Worm (Caenorhabditis elegans) whole organism, late embryonic: ENCODE measurements around the gene C05E11.3.

Experiments used
- C38D4.7 ChIP-seq: fragments of 200-800 bp; sonication (Bioruptor generic); optimal IDR thresholded peaks from 2 replicates; lab custom pipeline; 2018; ENCODE audit warnings: mild to moderate bottlenecking, missing genetic modification characterization, moderate library complexity, missing compliant biosample characterization
- K02D7.2 ChIP-seq: sonication (generic microtip); optimal IDR thresholded peaks from 2 replicates; lab custom pipeline; 2017; ENCODE audit warnings: mild to moderate bottlenecking, missing genetic modification characterization, missing compliant biosample characterization
- T23F11.4 ChIP-seq: fragments of 200-800 bp; sonication (Bioruptor generic); optimal IDR thresholded peaks from 2 replicates; lab custom pipeline; 2018; ENCODE audit warnings: mild to moderate bottlenecking, missing genetic modification characterization, missing compliant biosample characterization
- ahr-1 ChIP-seq: sonication (generic microtip); optimal IDR thresholded peaks from 2 replicates; lab custom pipeline; 2016; ENCODE audit warnings: missing genetic modification characterization, missing compliant biosample characterization
- ceh-14 ChIP-seq: sonication (generic microtip); optimal IDR thresholded peaks from 2 replicates; lab custom pipeline; 2016; ENCODE audit warnings: missing genotype, missing genetic modification characterization, missing compliant biosample characterization
- ceh-2 ChIP-seq: sonication (generic microtip); optimal IDR thresholded peaks from 2 replicates; lab custom pipeline; 2016; ENCODE audit warnings: missing genotype, missing genetic modification characterization, missing compliant biosample characterization
- ceh-22 ChIP-seq: sonication (generic microtip); optimal IDR thresholded peaks from 2 replicates; lab custom pipeline; 2017; ENCODE audit warnings: missing biosample characterization, missing genetic modification characterization
- ceh-24 ChIP-seq: sonication (generic microtip); optimal IDR thresholded peaks from 2 replicates; lab custom pipeline; 2016; ENCODE audit warnings: mild to moderate bottlenecking, missing genetic modification characterization, missing compliant biosample characterization
- ceh-30 ChIP-seq: fragments of 150-350 bp; optimal IDR thresholded peaks from 2 replicates; lab custom pipeline; 2014; ENCODE audit warnings: missing biosample characterization, missing genetic modification characterization
- ceh-31 ChIP-seq: sonication (generic microtip); optimal IDR thresholded peaks from 2 replicates; lab custom pipeline; 2016; ENCODE audit warnings: missing genetic modification characterization, missing compliant biosample characterization
- ceh-34 ChIP-seq: sonication (generic microtip); optimal IDR thresholded peaks from 2 replicates; lab custom pipeline; 2016; ENCODE audit warnings: mild to moderate bottlenecking, missing genetic modification characterization, missing compliant biosample characterization
- ceh-48 ChIP-seq: sonication (generic microtip); optimal IDR thresholded peaks from 2 replicates; lab custom pipeline; 2016; ENCODE audit warnings: missing genetic modification characterization, inconsistent platforms, missing compliant biosample characterization
- ceh-6 ChIP-seq: fragments of 200-800 bp; sonication (Bioruptor generic); optimal IDR thresholded peaks from 2 replicates; lab custom pipeline; 2018; ENCODE audit warnings: mild to moderate bottlenecking, missing genetic modification characterization, missing compliant biosample characterization
- ceh-9 ChIP-seq: sonication (generic microtip); optimal IDR thresholded peaks from 2 replicates; lab custom pipeline; 2016; ENCODE audit warnings: mild to moderate bottlenecking, missing genetic modification characterization, inconsistent platforms, missing compliant biosample characterization
- dve-1 ChIP-seq: sonication (generic microtip); optimal IDR thresholded peaks from 2 replicates; lab custom pipeline; 2017; ENCODE audit warnings: antibody characterized with exemption, mild to moderate bottlenecking, missing genetic modification characterization, missing compliant biosample characterization
- elt-4 ChIP-seq: sonication (generic microtip); optimal IDR thresholded peaks from 2 replicates; lab custom pipeline; 2016; ENCODE audit warnings: missing genetic modification characterization, missing compliant biosample characterization
- ets-4 ChIP-seq: sonication (generic microtip); optimal IDR thresholded peaks from 2 replicates; lab custom pipeline; 2016; ENCODE audit warnings: missing genetic modification characterization, missing compliant biosample characterization
- gmeb-2 ChIP-seq: sonication (generic microtip); optimal IDR thresholded peaks from 2 replicates; lab custom pipeline; 2016; ENCODE audit warnings: missing genetic modification characterization, inconsistent platforms, missing compliant biosample characterization
- hlh-15 ChIP-seq: sonication (generic microtip); optimal IDR thresholded peaks from 2 replicates; lab custom pipeline; 2016; ENCODE audit warnings: missing genetic modification characterization, missing compliant biosample characterization
- hlh-30 ChIP-seq: sonication (generic microtip); optimal IDR thresholded peaks from 2 replicates; lab custom pipeline; 2017; ENCODE audit warnings: antibody characterized with exemption, missing genetic modification characterization, missing compliant biosample characterization; ENCODE audit not compliant: insufficient read depth
- lim-6 ChIP-seq: sonication (generic microtip); optimal IDR thresholded peaks from 2 replicates; lab custom pipeline; 2016; ENCODE audit warnings: missing genetic modification characterization, missing compliant biosample characterization
- nhr-11 ChIP-seq: fragments of 150-350 bp; optimal IDR thresholded peaks from 2 replicates; lab custom pipeline; 2014; ENCODE audit warnings: missing biosample characterization, missing genetic modification characterization
- npax-4 ChIP-seq: sonication (generic microtip); optimal IDR thresholded peaks from 2 replicates; lab custom pipeline; 2016; ENCODE audit warnings: missing genetic modification characterization, missing compliant biosample characterization
- pha-2 ChIP-seq: sonication (generic microtip); optimal IDR thresholded peaks from 2 replicates; lab custom pipeline; 2017; ENCODE audit warnings: mild to moderate bottlenecking, missing genetic modification characterization, missing compliant biosample characterization
- pqm-1 ChIP-seq: sonication (generic microtip); optimal IDR thresholded peaks from 2 replicates; lab custom pipeline; 2016; ENCODE audit warnings: missing genetic modification characterization, missing compliant biosample characterization
- ref-2 ChIP-seq: sonication (generic microtip); optimal IDR thresholded peaks from 2 replicates; lab custom pipeline; 2016; ENCODE audit warnings: missing genetic modification characterization, missing compliant biosample characterization
- rnt-1 ChIP-seq: sonication (generic microtip); optimal IDR thresholded peaks from 2 replicates; lab custom pipeline; 2016; ENCODE audit warnings: missing genetic modification characterization, missing compliant biosample characterization
- sdc-2 ChIP-seq: sonication (generic microtip); optimal IDR thresholded peaks from 2 replicates; lab custom pipeline; 2016; ENCODE audit warnings: missing genotype, missing genetic modification characterization, missing compliant biosample characterization
- sox-2 ChIP-seq: fragments of 200-800 bp; sonication (Bioruptor generic); IDR thresholded peaks from 2 replicates; pipeline ENCODE4 v1.3.6; 2022; ENCODE audit warnings: missing genetic modification reagents, missing genetic modification characterization, missing compliant biosample characterization
- tbx-7 ChIP-seq: sonication (generic microtip); optimal IDR thresholded peaks from 2 replicates; lab custom pipeline; 2016; ENCODE audit warnings: missing genotype, missing genetic modification characterization, missing compliant biosample characterization
- unc-42 ChIP-seq: sonication (generic microtip); optimal IDR thresholded peaks from 2 replicates; lab custom pipeline; 2016; ENCODE audit warnings: missing genotype, missing genetic modification characterization, missing compliant biosample characterization
- zip-5 ChIP-seq: sonication (generic microtip); optimal IDR thresholded peaks from 2 replicates; lab custom pipeline; 2016; ENCODE audit warnings: missing genetic modification characterization, missing compliant biosample characterization

Gene C05E11.3

ce11 chrX:4550987-4551386, 27.1 kb upstream of the C05E11.3 start:
- no peak for TF ChIP-seq sdc-2 (tag; lab: Kevin White, UChicago)
- peak; percentile 60 for TF ChIP-seq ref-2 (tag; lab: Kevin White, UChicago)

- TF ChIP-seq ceh-30 (tag; lab: Kevin White, UChicago) (no peak), lim-6 (tag; lab: Kevin White, UChicago) (no peak)
Observed at ce11 chrX:4553033-4553432, 25.0 kb upstream of the C05E11.3 start.

ce11 chrX:4553491-4553890, 24.6 kb upstream of the C05E11.3 start:
- TF ChIP-seq rnt-1 (tag; lab: Kevin White, UChicago) (no peak), ceh-48 (tag; lab: Kevin White, UChicago) (no peak), nhr-11 (tag; lab: Kevin White, UChicago) (no peak), pha-2 (tag; lab: Kevin White, UChicago) (no peak), ceh-6 (GFP tag; lab: Kevin White, UChicago) (no peak), elt-4 (no peak), dve-1 (tag; lab: Kevin White, UChicago) (no peak), ref-2 (tag; lab: Kevin White, UChicago) (no peak), npax-4 (no peak), ceh-22 (tag; lab: Kevin White, UChicago) (no peak), ceh-9 (tag; lab: Kevin White, UChicago) (no peak), gmeb-2 (tag; lab: Kevin White, UChicago) (no peak), ceh-24 (tag; lab: Kevin White, UChicago) (no peak), ceh-31 (tag; lab: Kevin White, UChicago) (no peak)

ce11 chrX:4554385-4554784, 23.7 kb upstream of the C05E11.3 start, which contains the start of gene ham-2:
Gene ham-2, plus strand, starts transcription at chrX:4554685.
- TF ChIP-seq C38D4.7 (GFP tag; lab: Kevin White, UChicago) = no peak
- no peak for TF ChIP-seq lim-6 (tag; lab: Kevin White, UChicago)
- TF ChIP-seq sox-2 (GFP tag; lab: Robert Waterston, UW) = no peak
- TF ChIP-seq ets-4 (tag; lab: Kevin White, UChicago) = no peak

- no peak for TF ChIP-seq nhr-11 (tag; lab: Kevin White, UChicago)
- TF ChIP-seq zip-5 (tag; lab: Kevin White, UChicago) = no peak
- TF ChIP-seq sox-2 (GFP tag; lab: Robert Waterston, UW) = no peak
Observed at ce11 chrX:4556028-4556427, 22.0 kb upstream of the C05E11.3 start.

- TF ChIP-seq ceh-31 (tag; lab: Kevin White, UChicago) (no peak), hlh-30 (tag; lab: Kevin White, UChicago) (no peak), ceh-2 (tag; lab: Kevin White, UChicago) (no peak), hlh-15 (tag; lab: Kevin White, UChicago) (no peak), unc-42 (tag; lab: Kevin White, UChicago) (no peak), pqm-1 (tag; lab: Kevin White, UChicago) (no peak), ceh-14 (tag; lab: Kevin White, UChicago) (no peak), ceh-6 (GFP tag; lab: Kevin White, UChicago) (no peak), T23F11.4 (no peak)
Observed at ce11 chrX:4561863-4562262, 16.2 kb upstream of the C05E11.3 start, which contains the start of gene C05E11.6. Gene C05E11.6, plus strand, starts transcription at chrX:4562163.

ce11 chrX:4562288-4562687, 15.8 kb upstream of the C05E11.3 start:
- TF ChIP-seq ceh-9 (tag; lab: Kevin White, UChicago) (no peak), K02D7.2 (tag; lab: Kevin White, UChicago) (no peak), unc-42 (tag; lab: Kevin White, UChicago) (no peak), tbx-7 (tag; lab: Kevin White, UChicago) (no peak), ceh-2 (tag; lab: Kevin White, UChicago) (no peak), ahr-1 (tag; lab: Kevin White, UChicago) (no peak), ceh-34 (tag; lab: Kevin White, UChicago) (no peak)
